Fruit fly (Drosophila melanogaster): ENCODE measurements around the gene CG18304.

Gene CG18304

DNA sequence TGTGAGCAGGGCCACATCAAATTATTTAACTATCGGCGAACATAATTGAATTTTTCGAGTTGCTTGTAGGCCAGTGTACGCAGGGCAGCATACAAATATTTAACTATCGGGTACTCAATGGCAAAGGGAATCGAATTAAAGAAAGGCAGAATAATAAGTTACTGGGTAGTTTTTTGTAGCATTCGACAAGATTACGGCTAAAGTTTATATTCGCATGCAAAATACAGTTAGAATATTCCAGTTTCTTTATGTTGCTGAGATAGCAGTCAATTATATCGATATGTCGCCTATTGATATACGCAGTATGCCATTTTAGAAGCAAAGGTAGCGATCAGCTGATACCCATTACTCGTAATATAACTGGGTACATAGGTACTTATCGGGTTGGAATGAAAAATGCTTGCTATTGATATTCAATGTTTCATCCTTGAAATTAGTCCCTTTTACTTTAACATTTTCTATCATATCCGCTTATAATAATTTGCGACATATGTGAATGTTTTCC is 25.5 kb upstream of the CG18304 start (continued):
- TF ChIP-seq pzg (GFP tag; optimal IDR thresholded peaks at IDR 0.05) (peak; percentile 46), CG13123 (GFP tag; optimal IDR thresholded peaks at IDR 0.05) (peak; percentile 27), CrebB (tag; optimal IDR thresholded peaks at IDR 0.05) (peak; percentile 31), danr (GFP tag; IDR thresholded peaks at IDR 0.05) (no peak), CG17328 (GFP tag; IDR thresholded peaks at IDR 0.05) (peak; percentile 51), B-H2 (GFP tag; optimal IDR thresholded peaks at IDR 0.05) (no peak), Nf-YC (tag; optimal IDR thresholded peaks at IDR 0.05) (peak; percentile 15), D19A (tag; optimal IDR thresholded peaks at IDR 0.05) (peak; percentile 32), Meics (GFP tag; optimal IDR thresholded peaks at IDR 0.05) (peak; percentile 45), luna (GFP tag; optimal IDR thresholded peaks at IDR 0.05) (peak; percentile 10), gcm (GFP tag; optimal IDR thresholded peaks at IDR 0.05) (peak; percentile 34), CG4854 (GFP tag; optimal IDR thresholded peaks at IDR 0.05) (peak; percentile 30), ab (GFP tag; optimal IDR thresholded peaks at IDR 0.05) (no peak), CG32767 (GFP tag; IDR thresholded peaks at IDR 0.05) (0 out of 2 replicates have a peak, but pooled peaks have one; percentile 33), Mes4 (GFP tag; optimal IDR thresholded peaks at IDR 0.05) (peak; percentile 59), jumu (GFP tag; optimal IDR thresholded peaks at IDR 0.05) (peak; percentile 36), grau (tag; optimal IDR thresholded peaks at IDR 0.05) (peak; percentile 44), CG1603 (tag; optimal IDR thresholded peaks at IDR 0.05) (peak; percentile 69), pan (optimal IDR thresholded peaks at IDR 0.05) (peak in 1 of 2 experiments; percentile 52), pan (GFP tag; optimal IDR thresholded peaks at IDR 0.05 in 1 of 2, IDR thresholded peaks at IDR 0.05 in 1 of 2) (no peak), Bteb2 (GFP tag; optimal IDR thresholded peaks at IDR 0.05) (peak; percentile 42), Doc2 (GFP tag; IDR thresholded peaks at IDR 0.05) (no peak), CG4617 (GFP tag; optimal IDR thresholded peaks at IDR 0.05; ENCODE audit: borderline replicate concordance) (peak; percentile 30), eyg (GFP tag; optimal IDR thresholded peaks at IDR 0.05) (peak; percentile 13), Oaz (GFP tag; IDR thresholded peaks at IDR 0.05) (no peak), chinmo (GFP tag; IDR thresholded peaks at IDR 0.05; ENCODE audit: partially characterized antibody) (no peak; the same call in 3 of the 4 replicates), zf30C (GFP tag; optimal IDR thresholded peaks at IDR 0.05) (no peak), CG4282 (GFP tag; optimal IDR thresholded peaks at IDR 0.05) (peak; percentile 2), CG8290 (GFP tag; optimal IDR thresholded peaks at IDR 0.05) (peak; percentile 5), CG8290 (tag; optimal IDR thresholded peaks at IDR 0.05) (no peak), pnt (GFP tag; optimal IDR thresholded peaks at IDR 0.05) (no peak), CG14441 (GFP tag; IDR thresholded peaks at IDR 0.05) (peak; percentile 48; the same call in 1 of the 2 replicates), CG18011 (GFP tag; optimal IDR thresholded peaks at IDR 0.05) (peak; percentile 28), CG11504 (tag; optimal IDR thresholded peaks at IDR 0.05) (peak; percentile 51), crc (GFP tag; optimal IDR thresholded peaks at IDR 0.05) (peak; percentile 28), hbn (GFP tag; IDR thresholded peaks at IDR 0.05; ENCODE audit: partially characterized antibody) (peak; percentile 79), esg (GFP tag; conservative IDR thresholded peaks at IDR 0.05) (0 out of 2 replicates have a peak, but pooled peaks have one; percentile 15), CG2129 (GFP tag; IDR thresholded peaks at IDR 0.05; ENCODE audit: partially characterized antibody) (peak; percentile 79), CG32772 (GFP tag; IDR thresholded peaks at IDR 0.05) (peak; percentile 16; the same call in 1 of the 2 replicates), CoRest (tag; optimal IDR thresholded peaks at IDR 0.05) (peak; percentile 5), tup (GFP tag; optimal IDR thresholded peaks at IDR 0.05) (no peak), trem (tag; optimal IDR thresholded peaks at IDR 0.05) (peak; percentile 29), CG2202 (tag; optimal IDR thresholded peaks at IDR 0.05) (no peak), chif (GFP tag; optimal IDR thresholded peaks at IDR 0.05) (peak in 1 of 2 experiments; percentile 56), CG12659 (GFP tag; optimal IDR thresholded peaks at IDR 0.05) (peak; percentile 24), CG17361 (GFP tag; IDR thresholded peaks at IDR 0.05) (peak; percentile 74; the same call in 1 of the 3 replicates), zfh2 (GFP tag; optimal IDR thresholded peaks at IDR 0.05) (peak; percentile 45), ham (GFP tag; IDR thresholded peaks at IDR 0.05) (no peak), CG3281 (GFP tag; optimal IDR thresholded peaks at IDR 0.05) (peak; percentile 18), maf-S (GFP tag; optimal IDR thresholded peaks at IDR 0.05) (peak; percentile 9), CG7556 (GFP tag; optimal IDR thresholded peaks at IDR 0.05) (peak; percentile 8)
